Worm (Caenorhabditis elegans) whole organism, L4 larva: ENCODE measurements around the gene F57C12.6.

Source experiments
- D1046.2 ChIP-seq: fragments of 200-800 bp; sonication (Bioruptor generic); IDR thresholded peaks from 2 replicates; pipeline ENCODE4 v1.3.6; 2022; ENCODE audit warnings: missing genetic modification characterization, missing compliant biosample characterization
- F10B5.3 ChIP-seq: sonication (generic microtip); optimal IDR thresholded peaks from 2 replicates; lab custom pipeline; 2016; ENCODE audit warnings: mild to moderate bottlenecking, missing genetic modification characterization, missing compliant biosample characterization
- F26F4.8 ChIP-seq: fragments of 200-800 bp; sonication (Bioruptor generic); conservative IDR thresholded peaks from 2 replicates; pipeline ENCODE4 v1.3.6; 2022; ENCODE audit warnings: missing genetic modification characterization, missing compliant biosample characterization
- T26A8.4 ChIP-seq: fragments of 200-800 bp; sonication (Bioruptor generic); IDR thresholded peaks from 2 replicates; pipeline ENCODE4 v1.3.6; 2022; ENCODE audit warnings: missing genetic modification characterization, missing compliant biosample characterization
- Y48G9A.11 ChIP-seq: fragments of 200-800 bp; sonication (Bioruptor generic); IDR thresholded peaks from 2 replicates; pipeline ENCODE4 v1.3.6; 2022; ENCODE audit warnings: missing genetic modification reagents, missing genetic modification characterization, missing compliant biosample characterization
- Y75B8A.6 ChIP-seq: fragments of 200-800 bp; sonication (Bioruptor generic); IDR thresholded peaks from 2 replicates; pipeline ENCODE4 v1.3.6; 2022; ENCODE audit warnings: missing genetic modification reagents, missing genetic modification characterization, missing compliant biosample characterization
- ZK337.2 ChIP-seq: fragments of 200-800 bp; sonication (Bioruptor generic); IDR thresholded peaks from 2 replicates; pipeline ENCODE4 v1.3.6; 2022; ENCODE audit warnings: missing genetic modification reagents, missing genetic modification characterization, missing compliant biosample characterization
- ama-1 ChIP-seq: fragments of 150-350 bp; optimal IDR thresholded peaks from 2 replicates; lab custom pipeline; 2014; ENCODE audit warnings: inconsistent platforms, mixed read lengths
- ceh-32 ChIP-seq: sonication (generic microtip); optimal IDR thresholded peaks from 2 replicates; lab custom pipeline; 2016; ENCODE audit warnings: mild to moderate bottlenecking, missing genetic modification characterization, missing compliant biosample characterization; ENCODE audit not compliant: poor library complexity
- ceh-44 ChIP-seq: fragments of 200-800 bp; sonication (Bioruptor generic); IDR thresholded peaks from 2 replicates; pipeline ENCODE4 v1.3.6; 2022; ENCODE audit warnings: missing genetic modification reagents, missing genetic modification characterization, missing compliant biosample characterization
- ceh-62 ChIP-seq: sonication (generic microtip); optimal IDR thresholded peaks from 2 replicates; lab custom pipeline; 2017; ENCODE audit warnings: missing biosample characterization, missing genetic modification characterization
- ces-1 ChIP-seq: fragments of 150-350 bp; sonication (generic microtip); optimal IDR thresholded peaks from 4 replicates; lab custom pipeline; 2014; ENCODE audit warnings: missing biosample characterization, missing genetic modification reagents, missing genetic modification characterization
- cey-2 ChIP-seq: sonication (generic microtip); optimal IDR thresholded peaks from 3 replicates; lab custom pipeline; 2017; ENCODE audit warnings: missing genetic modification characterization, mild to moderate bottlenecking, missing compliant biosample characterization, antibody characterized with exemption, borderline replicate concordance; ENCODE audit not compliant: insufficient read depth
- daf-16 ChIP-seq, 3 experiments: sonication (generic microtip); optimal IDR thresholded peaks; 2 replicates each; lab custom pipeline; 2016 to 2017; ENCODE audit warnings: missing genetic modification characterization in 3 of 3, missing genetic modification reagents in 3 of 3, mild to moderate bottlenecking in 2 of 3, missing compliant biosample characterization in 2 of 3, missing biosample characterization in 1 of 3, moderate library complexity in 1 of 3
- daf-8 ChIP-seq: fragments of 200-800 bp; sonication (Bioruptor generic); IDR thresholded peaks from 2 replicates; pipeline ENCODE4 v1.3.6; 2022; ENCODE audit warnings: missing genetic modification characterization, missing compliant biosample characterization
- dmd-8 ChIP-seq: fragments of 200-800 bp; sonication (Bioruptor generic); IDR thresholded peaks from 2 replicates; pipeline ENCODE4 v1.3.6; 2022; ENCODE audit warnings: missing genetic modification characterization, missing compliant biosample characterization
- dmd-9 ChIP-seq: fragments of 200-800 bp; sonication (Bioruptor generic); IDR thresholded peaks from 2 replicates; pipeline ENCODE4 v1.3.6; 2022; ENCODE audit warnings: missing genetic modification reagents, missing genetic modification characterization, missing compliant biosample characterization
- duxl-1 ChIP-seq: sonication (generic microtip); optimal IDR thresholded peaks from 2 replicates; lab custom pipeline; 2016; ENCODE audit warnings: mild to moderate bottlenecking, missing genetic modification characterization, moderate library complexity, missing compliant biosample characterization; ENCODE audit not compliant: poor library complexity
- dve-1 ChIP-seq: sonication (generic microtip); optimal IDR thresholded peaks from 2 replicates; lab custom pipeline; 2017; ENCODE audit warnings: antibody characterized with exemption, mild to moderate bottlenecking, missing genetic modification characterization, missing compliant biosample characterization; ENCODE audit not compliant: insufficient read depth
- egl-43 ChIP-seq: fragments of 200-800 bp; sonication (Bioruptor generic); IDR thresholded peaks from 2 replicates; pipeline ENCODE4 v1.3.6; 2022; ENCODE audit warnings: missing genetic modification reagents, missing genetic modification characterization, missing compliant biosample characterization
- lim-7 ChIP-seq: fragments of 200-800 bp; sonication (Bioruptor generic); IDR thresholded peaks from 2 replicates; pipeline ENCODE4 v1.3.6; 2022; ENCODE audit warnings: missing genetic modification characterization, missing compliant biosample characterization
- lin-1 ChIP-seq: fragments of 200-800 bp; sonication (Bioruptor generic); IDR thresholded peaks from 2 replicates; pipeline ENCODE4 v1.3.6; 2022; ENCODE audit warnings: missing genetic modification reagents, missing genetic modification characterization, missing compliant biosample characterization
- lin-13 ChIP-seq: fragments of 150-350 bp; optimal IDR thresholded peaks from 2 replicates; lab custom pipeline; 2014; ENCODE audit warnings: missing biosample characterization, missing genetic modification reagents, missing genetic modification characterization
- lin-15B ChIP-seq: fragments of 150-350 bp; sonication (generic microtip); optimal IDR thresholded peaks from 3 replicates; lab custom pipeline; 2014; ENCODE audit warnings: missing biosample characterization, missing genetic modification characterization
- lsy-2 ChIP-seq, 2 experiments: fragments of 150-350 bp in 1 of 2; sonication (generic microtip) in 1 of 2; optimal IDR thresholded peaks; 2 replicates each; lab custom pipeline; 2014 to 2017; ENCODE audit warnings: missing biosample characterization in 2 of 2, missing genetic modification characterization in 2 of 2
- madf-5 ChIP-seq, 2 experiments: fragments of 200-800 bp; sonication (Bioruptor generic); IDR thresholded peaks; 2 replicates each; pipeline ENCODE4 v1.3.6; 2022; ENCODE audit warnings: missing compliant biosample characterization in 2 of 2, missing genetic modification characterization in 2 of 2
- mdt-29 ChIP-seq: fragments of 200-800 bp; sonication (Bioruptor generic); IDR thresholded peaks from 2 replicates; pipeline ENCODE4 v1.3.6; 2022; ENCODE audit warnings: missing genetic modification reagents, missing genetic modification characterization, missing compliant biosample characterization
- mep-1 ChIP-seq: fragments of 150-350 bp; sonication (generic microtip); optimal IDR thresholded peaks from 3 replicates; lab custom pipeline; 2014; ENCODE audit warnings: missing biosample characterization, missing genetic modification characterization
- mes-2 ChIP-seq: sonication (generic microtip); optimal IDR thresholded peaks from 2 replicates; lab custom pipeline; 2016; ENCODE audit warnings: missing genotype, mild to moderate bottlenecking, missing genetic modification characterization, missing compliant biosample characterization; ENCODE audit not compliant: poor library complexity, severe bottlenecking
- mxl-2 ChIP-seq: fragments of 200-800 bp; sonication (Bioruptor generic); conservative IDR thresholded peaks from 2 replicates; pipeline ENCODE4 v1.3.6; 2022; ENCODE audit warnings: missing genetic modification reagents, missing genetic modification characterization, missing compliant biosample characterization
- mxl-3 ChIP-seq: fragments of 200-800 bp; sonication (Bioruptor generic); optimal IDR thresholded peaks from 2 replicates; lab custom pipeline; 2018; ENCODE audit warnings: mild to moderate bottlenecking, missing genetic modification characterization, missing compliant biosample characterization
- nhr-11 ChIP-seq: fragments of 150-350 bp; optimal IDR thresholded peaks from 2 replicates; lab custom pipeline; 2014; ENCODE audit warnings: missing biosample characterization, missing genetic modification characterization
- nhr-111 ChIP-seq: fragments of 200-800 bp; sonication (Bioruptor generic); optimal IDR thresholded peaks from 2 replicates; lab custom pipeline; 2018; ENCODE audit warnings: mild to moderate bottlenecking, missing genetic modification characterization, missing compliant biosample characterization
- nhr-237 ChIP-seq: sonication (generic microtip); optimal IDR thresholded peaks from 2 replicates; lab custom pipeline; 2017; ENCODE audit warnings: missing biosample characterization, missing genetic modification characterization
- nhr-41 ChIP-seq: fragments of 200-800 bp; sonication (Bioruptor generic); IDR thresholded peaks from 2 replicates; pipeline ENCODE4 v1.3.6; 2022; ENCODE audit warnings: missing genetic modification reagents, missing genetic modification characterization, missing compliant biosample characterization
- nhr-42 ChIP-seq: fragments of 200-800 bp; sonication (Bioruptor generic); IDR thresholded peaks from 2 replicates; pipeline ENCODE4 v1.3.6; 2022; ENCODE audit warnings: missing genetic modification characterization, missing compliant biosample characterization
- php-3 ChIP-seq: fragments of 200-800 bp; sonication (Bioruptor generic); IDR thresholded peaks from 2 replicates; pipeline ENCODE4 v1.3.6; 2022; ENCODE audit warnings: missing genetic modification reagents, missing genetic modification characterization, missing compliant biosample characterization
- pqm-1 ChIP-seq: sonication (generic microtip); optimal IDR thresholded peaks from 2 replicates; lab custom pipeline; 2017; ENCODE audit warnings: missing biosample characterization, missing genetic modification characterization
- rbr-2 ChIP-seq: sonication (generic microtip); optimal IDR thresholded peaks from 2 replicates; lab custom pipeline; 2016; ENCODE audit warnings: missing genotype, missing genetic modification characterization, missing compliant biosample characterization
- saeg-2 ChIP-seq: fragments of 200-800 bp; sonication (Bioruptor generic); IDR thresholded peaks from 2 replicates; pipeline ENCODE4 v1.3.6; 2022; ENCODE audit warnings: missing genetic modification reagents, missing genetic modification characterization, missing compliant biosample characterization
- sdz-12 ChIP-seq: fragments of 200-800 bp; sonication (Bioruptor generic); optimal IDR thresholded peaks from 2 replicates; lab custom pipeline; 2018; ENCODE audit warnings: mild to moderate bottlenecking, missing genetic modification characterization, missing compliant biosample characterization
- spr-1 ChIP-seq: sonication (generic microtip); optimal IDR thresholded peaks from 2 replicates; lab custom pipeline; 2016; ENCODE audit warnings: mild to moderate bottlenecking, missing genetic modification characterization, missing compliant biosample characterization
- tag-97 ChIP-seq: fragments of 200-800 bp; sonication (Bioruptor generic); IDR thresholded peaks from 2 replicates; pipeline ENCODE4 v1.3.6; 2022; ENCODE audit warnings: missing genetic modification characterization, missing compliant biosample characterization
- unc-130 ChIP-seq: sonication (generic microtip); optimal IDR thresholded peaks from 2 replicates; lab custom pipeline; 2016; ENCODE audit warnings: missing genetic modification reagents, missing genetic modification characterization, missing compliant biosample characterization
- unc-39 ChIP-seq: sonication (generic microtip); optimal IDR thresholded peaks from 2 replicates; lab custom pipeline; 2017; ENCODE audit warnings: missing biosample characterization, missing genetic modification characterization
- vab-7 ChIP-seq: fragments of 200-800 bp; sonication (Bioruptor generic); IDR thresholded peaks from 2 replicates; pipeline ENCODE4 v1.3.6; 2022; ENCODE audit warnings: missing genetic modification reagents, missing genetic modification characterization, missing compliant biosample characterization
- zag-1 ChIP-seq: fragments of 150-350 bp; optimal IDR thresholded peaks from 2 replicates; lab custom pipeline; 2014; ENCODE audit warnings: missing biosample characterization, missing genetic modification characterization
- zfp-3 ChIP-seq: fragments of 200-800 bp; sonication (Bioruptor generic); conservative IDR thresholded peaks from 2 replicates; pipeline ENCODE4 v1.3.6; 2022; ENCODE audit warnings: missing genetic modification reagents, missing genetic modification characterization, missing compliant biosample characterization
- zip-11 ChIP-seq: fragments of 200-800 bp; sonication (Bioruptor generic); IDR thresholded peaks from 2 replicates; pipeline ENCODE4 v1.3.6; 2022; ENCODE audit warnings: missing genetic modification characterization, missing compliant biosample characterization
- zip-2 ChIP-seq: fragments of 150-350 bp; optimal IDR thresholded peaks from 2 replicates; lab custom pipeline; 2014; ENCODE audit warnings: missing biosample characterization, missing genetic modification characterization
- ztf-11 ChIP-seq: fragments of 150-350 bp; optimal IDR thresholded peaks from 2 replicates; lab custom pipeline; 2014; ENCODE audit warnings: missing biosample characterization, missing genetic modification characterization

F57C12.6 gene

DNA sequence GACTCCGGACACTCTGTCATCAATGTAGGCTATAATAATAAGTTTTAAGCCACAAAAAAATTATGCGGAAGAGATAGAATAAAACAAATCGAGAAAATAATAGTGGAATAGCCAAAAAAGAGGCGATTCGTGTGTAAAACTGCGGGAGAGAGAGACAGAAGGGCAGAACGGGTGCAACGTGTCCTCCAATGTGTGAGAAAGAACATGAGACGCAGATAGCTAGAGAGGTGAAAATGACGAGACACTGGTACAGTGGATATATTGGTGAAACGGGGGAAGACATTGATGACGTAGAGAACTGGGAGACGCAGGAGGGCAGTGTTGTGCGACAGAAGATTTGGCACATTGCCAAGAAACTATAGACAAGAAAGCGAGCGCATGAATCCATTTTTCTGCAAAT is 18.0 kb downstream of the F57C12.6 start, which contains the start of gene F28C10.3 (continued):
- TF ChIP-seq mep-1 (tag; lab: Kevin White, UChicago) (peak; percentile 91), rbr-2 (tag; lab: Kevin White, UChicago) (peak; percentile 68), mxl-2 (no peak), vab-7 (GFP tag; lab: Robert Waterston, UW) (no peak), lin-13 (GFP tag; lab: Kevin White, UChicago) (peak; percentile 58), lin-1 (GFP tag; lab: Robert Waterston, UW) (0 out of 2 replicates have a peak, but pooled peaks have one; percentile 19), mxl-3 (GFP tag; lab: Kevin White, UChicago) (peak; percentile 78), nhr-42 (no peak), Y48G9A.11 (GFP tag; lab: Robert Waterston, UW) (no peak), ZK337.2 (no peak), mdt-29 (GFP tag; lab: Robert Waterston, UW) (no peak), Y75B8A.6 (GFP tag; lab: Robert Waterston, UW) (no peak), unc-39 (no peak), mes-2 (tag; lab: Kevin White, UChicago) (peak; percentile 81), lim-7 (GFP tag; lab: Robert Waterston, UW) (no peak), zip-2 (no peak), nhr-111 (GFP tag; lab: Kevin White, UChicago) (no peak), ceh-32 (tag; lab: Kevin White, UChicago) (no peak), ztf-11 (tag; lab: Kevin White, UChicago) (no peak), sdz-12 (GFP tag; lab: Kevin White, UChicago) (no peak), dmd-9 (GFP tag; lab: Robert Waterston, UW) (0 out of 2 replicates have a peak, but pooled peaks have one; percentile 17), zfp-3 (no peak), nhr-11 (peak; percentile 80), dve-1 (tag; lab: Kevin White, UChicago) (no peak), ces-1 (GFP tag; lab: Kevin White, UChicago) (no peak), dmd-8 (GFP tag; lab: Robert Waterston, UW) (no peak), F26F4.8 (no peak), T26A8.4 (GFP tag; lab: Robert Waterston, UW) (peak; percentile 71), nhr-41 (GFP tag; lab: Robert Waterston, UW) (no peak), lsy-2 (tag; optimal IDR thresholded peaks at IDR 0.05; lab: Kevin White, UChicago) (peak in 1 of 2 experiments; percentile 74), lin-15B (tag; lab: Kevin White, UChicago) (no peak), ama-1 (lab: Kevin White, UChicago) (no peak), pqm-1 (tag; lab: Kevin White, UChicago) (no peak), egl-43 (GFP tag; lab: Robert Waterston, UW) (no peak), ceh-62 (no peak), daf-16 (GFP tag; optimal IDR thresholded peaks at IDR 0.05; lab: Kevin White, UChicago) (peak in 1 of 2 experiments; percentile 27), daf-16 (tag; optimal IDR thresholded peaks at IDR 0.05; lab: Kevin White, UChicago) (no peak), madf-5 (GFP tag; IDR thresholded peaks at IDR 0.05; lab: Robert Waterston, UW) (no peak), duxl-1 (tag; lab: Kevin White, UChicago) (peak; percentile 53), unc-130 (GFP tag; lab: Kevin White, UChicago) (no peak), F10B5.3 (tag; lab: Kevin White, UChicago) (no peak), daf-8 (no peak), saeg-2 (no peak), zip-11 (GFP tag; lab: Robert Waterston, UW) (no peak), cey-2 (tag; lab: Kevin White, UChicago) (no peak), tag-97 (GFP tag; lab: Robert Waterston, UW) (no peak), ceh-44 (GFP tag; lab: Robert Waterston, UW) (no peak), D1046.2 (no peak), php-3 (no peak), zag-1 (tag; lab: Kevin White, UChicago) (peak; percentile 82), nhr-237 (tag; lab: Kevin White, UChicago) (no peak), spr-1 (tag; lab: Kevin White, UChicago) (no peak)
